Fruit fly (Drosophila melanogaster) whole organism, wandering third instar larva: ENCODE measurements around the gene Tdg.

ENCODE experiments used
- Abd-B ChIP-seq: fragments of >200 bp; optimal IDR thresholded peaks from 2 replicates; lab custom pipeline; 2017; ENCODE audit warnings: missing biosample characterization, missing genetic modification characterization
- CG9705 ChIP-seq: fragments of 200-800 bp; sonication (Bioruptor generic); optimal IDR thresholded peaks from 2 replicates; lab custom pipeline; 2018; ENCODE audit warnings: missing biosample characterization, mild to moderate bottlenecking, missing genetic modification characterization
- CrebA ChIP-seq: fragments of 200-800 bp; sonication (Bioruptor generic); optimal IDR thresholded peaks from 2 replicates; lab custom pipeline; 2016; ENCODE audit warnings: missing biosample characterization, mild to moderate bottlenecking, missing genetic modification characterization, borderline replicate concordance
- Dif ChIP-seq: fragments of 200-275, 200-300 bp; sonication (Bioruptor generic); optimal IDR thresholded peaks from 2 replicates; lab custom pipeline; 2018; ENCODE audit warnings: missing biosample characterization, missing genetic modification characterization; ENCODE audit not compliant: partially characterized antibody
- GATAd ChIP-seq: sonication (Bioruptor generic); optimal IDR thresholded peaks from 2 replicates; lab custom pipeline; 2016; ENCODE audit warnings: missing biosample characterization, missing genetic modification characterization
- HLH106 ChIP-seq: fragments of 200-800 bp; optimal IDR thresholded peaks from 3 replicates; lab custom pipeline; 2019; ENCODE audit warnings: missing biosample characterization, mild to moderate bottlenecking, missing genetic modification characterization, moderate library complexity
- Hr78 ChIP-seq: fragments of >200 bp; optimal IDR thresholded peaks from 2 replicates; lab custom pipeline; 2017; ENCODE audit warnings: missing biosample characterization, missing genetic modification characterization
- Mio ChIP-seq: sonication (Bioruptor generic); optimal IDR thresholded peaks from 2 replicates; lab custom pipeline; 2016; ENCODE audit warnings: missing biosample characterization, missing genetic modification characterization
- Myc ChIP-seq: fragments of >200 bp; optimal IDR thresholded peaks from 2 replicates; lab custom pipeline; 2017
- OdsH ChIP-seq: fragments of 200-800 bp; sonication (Bioruptor generic); optimal IDR thresholded peaks from 2 replicates; lab custom pipeline; 2016; ENCODE audit warnings: missing biosample characterization, mild to moderate bottlenecking, missing genetic modification characterization
- Rel ChIP-seq, 2 experiments: fragments of 200-800 bp; sonication (Bioruptor generic) in 1 of 2; optimal IDR thresholded peaks; 2 replicates in 1 of 2; 3 replicates in 1 of 2; lab custom pipeline; 2016 to 2019; ENCODE audit warnings: mild to moderate bottlenecking in 2 of 2, missing biosample characterization in 2 of 2, missing genetic modification characterization in 2 of 2, moderate library complexity in 1 of 2
- Vsx2 ChIP-seq: fragments of 200-300, 225-300 bp; sonication (Bioruptor generic); optimal IDR thresholded peaks from 2 replicates; lab custom pipeline; 2018; ENCODE audit warnings: missing biosample characterization, missing genetic modification characterization; ENCODE audit not compliant: partially characterized antibody
- br ChIP-seq: fragments of 200-800 bp; sonication (Bioruptor generic); optimal IDR thresholded peaks from 2 replicates; lab custom pipeline; 2016; ENCODE audit warnings: missing biosample characterization, missing genetic modification characterization
- brk ChIP-seq: fragments of 200-800 bp; sonication (Bioruptor generic); optimal IDR thresholded peaks from 2 replicates; lab custom pipeline; 2016; ENCODE audit warnings: missing biosample characterization, mild to moderate bottlenecking, missing genetic modification characterization
- dl ChIP-seq, 2 experiments: fragments of 175-275, 200-275 bp in 1 of 2; fragments of 200-275 bp in 1 of 2; sonication (Bioruptor generic); optimal IDR thresholded peaks; lab custom pipeline; 2018; ENCODE audit warnings: mild to moderate bottlenecking in 2 of 2, missing biosample characterization in 2 of 2, missing genetic modification characterization in 2 of 2, moderate library complexity in 2 of 2; ENCODE audit not compliant: partially characterized antibody in 2 of 2, insufficient read depth in 1 of 2
- ey ChIP-seq: fragments of 200-800 bp; sonication (Bioruptor generic); optimal IDR thresholded peaks from 2 replicates; lab custom pipeline; 2016; ENCODE audit warnings: missing biosample characterization, missing genetic modification characterization
- foxo ChIP-seq, 2 experiments: fragments of 200-800 bp; sonication (Bioruptor generic); optimal IDR thresholded peaks; 2 replicates in 1 of 2; 3 replicates in 1 of 2; lab custom pipeline; 2016 to 2017; ENCODE audit warnings: missing biosample characterization in 2 of 2, missing genetic modification characterization in 2 of 2
- fru ChIP-seq: fragments of 200-800 bp; sonication (Bioruptor generic); optimal IDR thresholded peaks from 3 replicates; lab custom pipeline; 2016; ENCODE audit warnings: missing biosample characterization, mild to moderate bottlenecking, missing genetic modification characterization
- h ChIP-seq: fragments of 200-800 bp; sonication (Bioruptor generic); optimal IDR thresholded peaks from 3 replicates; lab custom pipeline; 2016; ENCODE audit warnings: missing biosample characterization, mild to moderate bottlenecking, missing genetic modification characterization
- jim ChIP-seq: fragments of 175-275, 200-325 bp; sonication (Bioruptor generic); optimal IDR thresholded peaks from 2 replicates; lab custom pipeline; 2016; ENCODE audit warnings: missing biosample characterization, mild to moderate bottlenecking, missing genetic modification characterization
- pan ChIP-seq: fragments of >200 bp; optimal IDR thresholded peaks from 2 replicates; lab custom pipeline; 2017
- psq ChIP-seq: fragments of 200-800 bp; sonication (Bioruptor generic); optimal IDR thresholded peaks from 3 replicates; lab custom pipeline; 2017; ENCODE audit warnings: missing biosample characterization, mild to moderate bottlenecking, missing genetic modification characterization, moderate library complexity
- usp ChIP-seq: fragments of >200 bp; optimal IDR thresholded peaks from 2 replicates; lab custom pipeline; 2017; ENCODE audit warnings: missing biosample characterization, missing genetic modification characterization
- woc ChIP-seq: sonication (Bioruptor generic); optimal IDR thresholded peaks from 2 replicates; lab custom pipeline; 2016; ENCODE audit warnings: missing biosample characterization, mild to moderate bottlenecking, missing genetic modification characterization

The Tdg gene

DNA sequence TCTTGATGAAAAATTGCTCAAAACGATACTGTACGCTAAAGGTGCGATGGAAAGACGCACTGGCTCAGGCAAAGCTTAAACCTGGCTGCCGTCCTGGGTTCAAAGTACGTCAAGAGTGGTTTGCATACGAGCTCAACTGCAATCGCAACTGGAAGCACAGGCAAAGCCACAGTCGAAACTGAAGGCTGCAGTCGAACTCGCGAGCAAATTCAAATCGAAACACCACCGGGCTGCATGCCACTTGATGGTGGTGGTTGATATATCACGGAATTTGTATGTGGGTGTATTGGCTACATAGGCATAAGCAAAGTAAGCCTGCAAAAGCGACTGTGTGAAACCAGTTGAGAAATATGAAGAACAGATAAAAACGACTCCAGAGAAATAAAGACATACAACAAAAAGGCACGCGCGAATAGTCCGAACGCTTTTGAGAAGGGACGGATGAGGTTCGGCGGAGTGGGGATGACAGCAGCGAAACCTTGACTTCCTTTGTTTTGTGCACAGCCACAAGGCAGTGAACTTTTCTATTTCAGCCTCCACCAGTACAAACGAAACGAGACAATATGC is 38.1 kb downstream of the Tdg start:
- peak; percentile 35 for TF ChIP-seq psq
- peak; percentile 16 for TF ChIP-seq br
- no peak for TF ChIP-seq Rel (GFP tag; optimal IDR thresholded peaks at IDR 0.05; lab: Kevin White, UChicago)
- TF ChIP-seq Rel (tag; optimal IDR thresholded peaks at IDR 0.05; lab: Kevin White, UChicago): no peak

- no peak for TF ChIP-seq jim
- TF ChIP-seq woc (GFP tag; lab: Kevin White, UChicago): no peak
- no peak for TF ChIP-seq foxo (GFP tag; optimal IDR thresholded peaks at IDR 0.05; lab: Kevin White, UChicago)
- TF ChIP-seq fru (GFP tag; lab: Kevin White, UChicago): no peak
- TF ChIP-seq GATAd: no peak
Measured at dm6 chr4:509853-510252, 47.8 kb downstream of the Tdg start.

DNA sequence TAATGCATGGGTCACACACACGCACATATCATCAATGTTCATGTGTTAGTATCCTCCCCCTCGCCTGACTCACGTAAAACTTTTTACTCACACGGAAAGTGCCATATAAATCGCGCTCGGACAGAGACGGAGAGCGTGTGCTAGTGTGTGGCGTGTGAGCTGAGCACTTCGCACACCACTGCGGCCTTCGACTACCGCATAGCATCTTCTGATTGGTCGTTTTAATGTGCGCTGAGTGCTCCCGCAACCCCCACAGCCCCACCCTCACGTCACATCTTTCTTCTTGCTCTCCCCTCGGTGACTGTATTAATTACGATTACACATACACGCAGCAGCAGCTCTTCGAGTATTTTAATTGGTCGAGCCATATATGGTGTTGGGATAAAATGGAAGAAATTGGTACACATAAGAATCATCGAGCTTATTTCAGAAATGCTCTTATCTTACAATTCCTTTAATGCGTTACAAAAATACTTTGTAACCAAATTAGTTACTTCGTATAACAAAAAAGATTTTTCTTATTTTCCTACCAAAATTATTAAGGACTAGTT is 49.2 kb downstream of the Tdg start:
- TF ChIP-seq fru (GFP tag; lab: Kevin White, UChicago) (peak; percentile 3), Vsx2 (GFP tag; lab: Kevin White, UChicago) (peak; percentile 2), CrebA (GFP tag; lab: Kevin White, UChicago) (peak; percentile 41), brk (no peak), Dif (GFP tag; lab: Kevin White, UChicago) (peak; percentile 52), OdsH (GFP tag; lab: Kevin White, UChicago) (no peak), h (no peak), GATAd (no peak), dl (GFP tag; optimal IDR thresholded peaks at IDR 0.05; lab: Kevin White, UChicago; ENCODE audit: insufficient read depth in 1 of 2, partially characterized antibody in 2 of 2) (peak in 1 of 2 experiments; percentile 11), psq (no peak), ey (GFP tag; lab: Kevin White, UChicago) (no peak), Abd-B (GFP tag; lab: Kevin White, UChicago) (no peak)

dm6 chr4:507252-508202 is 50.1 kb downstream of the Tdg start:
- TF ChIP-seq Myc (no peak), fru (GFP tag; lab: Kevin White, UChicago) (peak; percentile 43), psq (peak; percentile 18), CG9705 (GFP tag; lab: Kevin White, UChicago) (no peak), pan (no peak), Hr78 (GFP tag; lab: Kevin White, UChicago) (no peak), woc (GFP tag; lab: Kevin White, UChicago) (no peak), Vsx2 (GFP tag; lab: Kevin White, UChicago) (peak; percentile 3), Dif (GFP tag; lab: Kevin White, UChicago) (peak; percentile 44), HLH106 (tag; lab: Kevin White, UChicago) (no peak), dl (GFP tag; optimal IDR thresholded peaks at IDR 0.05; lab: Kevin White, UChicago; ENCODE audit: insufficient read depth in 1 of 2, partially characterized antibody in 2 of 2) (peak in 1 of 2 experiments; percentile 28)

- TF ChIP-seq fru (GFP tag; lab: Kevin White, UChicago): no peak
- no peak for TF ChIP-seq Rel (GFP tag; optimal IDR thresholded peaks at IDR 0.05; lab: Kevin White, UChicago)
- TF ChIP-seq Rel (tag; optimal IDR thresholded peaks at IDR 0.05; lab: Kevin White, UChicago): no peak
- TF ChIP-seq ey (GFP tag; lab: Kevin White, UChicago): no peak
- TF ChIP-seq HLH106 (tag; lab: Kevin White, UChicago): no peak
- TF ChIP-seq Mio (GFP tag; lab: Kevin White, UChicago): no peak
- no peak for TF ChIP-seq h
- no peak for TF ChIP-seq usp
Measured at dm6 chr4:505980-506614, 51.6 kb downstream of the Tdg start.
